Comparison of ENCODE assay signal across 1 worm cellular context in the genomic region with DNA sequence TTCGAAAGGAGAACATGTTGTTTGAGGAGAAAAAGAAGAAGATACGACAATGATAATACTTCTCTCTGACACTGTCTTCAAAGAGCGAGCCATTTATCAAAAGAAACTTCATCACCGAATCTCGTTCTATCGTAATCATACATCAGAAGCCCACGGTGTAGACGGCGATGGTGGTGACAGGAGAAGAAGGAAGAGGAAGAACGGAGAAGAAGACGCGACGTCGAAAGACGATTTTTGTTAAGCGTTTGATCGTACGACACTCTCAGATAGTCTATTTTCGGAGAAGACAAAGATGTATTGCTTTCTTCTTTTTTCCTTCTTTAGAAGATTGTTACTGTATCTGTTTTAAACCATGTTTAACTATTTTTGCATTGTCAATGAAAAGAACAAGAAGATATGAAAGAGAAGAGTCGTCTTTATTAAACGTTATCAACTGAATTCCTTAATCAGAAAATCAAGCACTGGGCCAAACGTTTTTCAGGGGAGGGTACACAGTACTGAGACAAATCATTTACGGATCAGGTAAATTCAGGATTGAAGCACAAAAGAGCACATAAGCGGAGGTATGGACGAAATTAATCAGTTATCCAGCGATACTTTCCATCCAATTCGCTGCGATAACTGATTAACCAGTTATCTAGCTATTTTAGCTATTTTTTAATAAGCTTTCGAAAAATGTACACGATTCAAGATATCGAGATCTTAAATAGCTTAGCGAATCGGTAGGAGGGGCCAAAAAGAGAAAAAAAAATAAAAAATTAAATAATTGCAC.
TF ChIP-seq lines count a peak whose summit lies in the region.

No protein-coding gene starts in this region.

TF ChIP-seq in whole organism, L1 larva, 84 proteins besides CTCF, POLR2A, EP300 and RAD21 (continued from another document):
- TF ChIP-seq fkh-4 (tag; optimal IDR thresholded peaks at IDR 0.05; lab: Kevin White, UChicago; ENCODE audit: borderline replicate concordance): no peak
- no peak for TF ChIP-seq C04F5.9 (tag; optimal IDR thresholded peaks at IDR 0.05; lab: Kevin White, UChicago)
- no peak for TF ChIP-seq sox-4 (tag; optimal IDR thresholded peaks at IDR 0.05; lab: Kevin White, UChicago)
